Fruit fly (Drosophila melanogaster): ENCODE data around the gene Sf3b3.
"Not testable (repeated sequence)": the region's sequence is repeated elsewhere in the genome, so short reads cannot be mapped to it uniquely, and the experiment has no call there.

Gene Sf3b3

dm6 chr3L:872389-872972 lies 39.3 kb upstream of the Sf3b3 start (continued):
- TF ChIP-seq vri (GFP tag; optimal IDR thresholded peaks at IDR 0.05): peak; percentile 22
- TF ChIP-seq spab (GFP tag; optimal IDR thresholded peaks at IDR 0.05): no peak
- TF ChIP-seq dsx (GFP tag; optimal IDR thresholded peaks at IDR 0.05; ENCODE audit: poor library complexity, severe bottlenecking): no peak
- peak; percentile 5 for TF ChIP-seq CG3032 (tag; optimal IDR thresholded peaks at IDR 0.05)
- no peak for TF ChIP-seq Blimp-1 (GFP tag; optimal IDR thresholded peaks at IDR 0.05)
- TF ChIP-seq topi (GFP tag; optimal IDR thresholded peaks at IDR 0.05): peak; percentile 40
- peak in 1 of 2 experiments; percentile 37 for TF ChIP-seq ss (GFP tag; optimal IDR thresholded peaks at IDR 0.05)
- TF ChIP-seq CG8632 (GFP tag; optimal IDR thresholded peaks at IDR 0.05): no peak

DNA sequence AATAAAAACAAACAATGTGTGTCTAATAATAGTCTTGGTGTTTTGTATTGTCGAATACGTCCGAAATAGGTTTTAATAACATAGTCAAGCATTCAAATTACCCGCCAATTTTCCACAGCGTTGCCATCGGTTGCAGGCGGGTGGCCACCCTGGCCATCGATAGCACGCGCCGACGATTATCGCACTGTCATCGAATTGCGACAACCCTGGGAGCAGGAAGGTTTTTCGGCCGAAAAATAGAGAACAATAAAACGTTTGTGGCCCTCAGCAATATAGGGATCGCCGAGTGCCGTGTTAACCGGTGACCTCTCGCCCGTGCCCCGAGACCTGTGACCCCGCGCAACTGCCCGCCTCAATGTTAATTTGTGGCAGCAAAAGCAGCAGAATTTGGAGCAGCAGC lies 38.5 kb upstream of the Sf3b3 start, which contains the start of gene Usp10:
Gene Usp10, plus strand, starts transcription at position 187 of the 400 bp plus-strand sequence.
- TF ChIP-seq Sox14 (GFP tag; optimal IDR thresholded peaks at IDR 0.05) (peak; percentile 35), Eip78C (GFP tag) (peak; percentile 39), CG7368 (GFP tag; optimal IDR thresholded peaks at IDR 0.05) (no peak), Eip93F (GFP tag; optimal IDR thresholded peaks at IDR 0.05) (no peak), svp (GFP tag) (peak; percentile 84), CG8119 (GFP tag; IDR thresholded peaks at IDR 0.05) (no peak), Ets96B (tag; optimal IDR thresholded peaks at IDR 0.05) (no peak), CG8319 (GFP tag; optimal IDR thresholded peaks at IDR 0.05) (no peak)

DNA sequence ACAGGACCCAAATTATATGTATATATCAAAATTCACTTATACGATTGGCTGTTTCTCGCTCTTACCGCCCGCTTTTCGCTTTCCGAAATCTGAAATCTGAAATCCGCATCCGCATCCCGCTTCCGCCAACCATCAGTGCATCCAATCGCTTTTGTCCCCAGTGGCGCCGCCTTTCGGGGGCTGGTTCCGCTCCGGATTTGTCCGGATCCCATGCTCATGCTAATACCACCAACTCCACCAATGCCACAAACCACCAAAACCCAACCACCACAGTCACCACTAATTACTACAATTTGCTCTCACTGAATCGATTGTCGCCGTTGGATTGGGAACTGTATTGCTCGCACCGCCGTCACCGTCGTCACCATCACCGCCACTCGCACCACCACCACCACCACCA lies 35.6 kb upstream of the Sf3b3 start:
- no peak for TF ChIP-seq CG6808 (GFP tag; optimal IDR thresholded peaks at IDR 0.05)
- no peak for TF ChIP-seq fd85E (GFP tag; optimal IDR thresholded peaks at IDR 0.05)
- TF ChIP-seq vri (GFP tag; optimal IDR thresholded peaks at IDR 0.05): no peak
- no peak for TF ChIP-seq acj6 (GFP tag; optimal IDR thresholded peaks at IDR 0.05)
- TF ChIP-seq Met (GFP tag; optimal IDR thresholded peaks at IDR 0.05): no peak
- no peak for TF ChIP-seq cyc (GFP tag; optimal IDR thresholded peaks at IDR 0.05)

DNA sequence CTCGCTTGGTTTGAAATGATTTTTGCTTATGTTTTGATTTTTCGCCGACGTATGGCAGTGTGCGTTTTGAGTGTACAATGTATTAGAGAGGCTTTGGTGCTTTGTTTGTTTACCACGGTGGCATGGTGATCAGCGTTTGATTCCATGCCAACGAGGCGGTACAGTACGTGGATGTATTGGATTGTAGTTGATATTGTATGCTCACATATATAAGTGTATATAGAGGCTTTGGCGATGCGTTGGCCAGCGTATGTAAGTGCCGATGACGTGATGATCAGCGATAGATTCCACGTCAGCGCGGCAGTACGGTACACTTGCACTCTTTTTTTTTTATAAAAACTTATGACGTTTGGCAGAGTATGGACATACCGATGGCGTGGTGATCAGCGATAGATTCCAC lies 31.9 kb upstream of the Sf3b3 start, which contains the start of gene CG12502:
Gene CG12502, plus strand, starts transcription at position 301 of the 400 bp plus-strand sequence.
- TF ChIP-seq CG9139, CG6854, Hr4 (GFP tag; optimal IDR thresholded peaks at IDR 0.05): not testable (repeated sequence)

dm6 chr3L:857063-858015 lies 24.2 kb upstream of the Sf3b3 start, which contains the start of gene dpr20:
Gene dpr20 (minus strand): TSS chr3L:857248.
- TF ChIP-seq acj6 (GFP tag; optimal IDR thresholded peaks at IDR 0.05): peak; percentile 69
- TF ChIP-seq CG9139 (GFP tag; optimal IDR thresholded peaks at IDR 0.05): peak; percentile 53
- peak; percentile 76 for TF ChIP-seq CG3032 (tag; optimal IDR thresholded peaks at IDR 0.05)
- TF ChIP-seq CG11294 (GFP tag; IDR thresholded peaks at IDR 0.05): peak; percentile 93
- peak; percentile 58 for TF ChIP-seq Sox102F (GFP tag; optimal IDR thresholded peaks at IDR 0.05)
- peak; percentile 65 for TF ChIP-seq Met (GFP tag; optimal IDR thresholded peaks at IDR 0.05)
- peak; percentile 86 for TF ChIP-seq CG15336 (GFP tag; IDR thresholded peaks at IDR 0.05)
- TF ChIP-seq CG6163 (GFP tag; IDR thresholded peaks at IDR 0.05): peak; percentile 91
- peak; percentile 69 for TF ChIP-seq dac (GFP tag; optimal IDR thresholded peaks at IDR 0.05)
- peak; percentile 59 for TF ChIP-seq CG6792 (GFP tag; optimal IDR thresholded peaks at IDR 0.05)
- TF ChIP-seq Hr39 (GFP tag; optimal IDR thresholded peaks at IDR 0.05): peak; percentile 72
- peak; percentile 30 for TF ChIP-seq CG8632 (GFP tag; optimal IDR thresholded peaks at IDR 0.05)
- peak; percentile 50 for TF ChIP-seq fd59A (GFP tag; optimal IDR thresholded peaks at IDR 0.05)
- peak; percentile 54 to 79 for TF ChIP-seq ss (GFP tag; optimal IDR thresholded peaks at IDR 0.05)
- TF ChIP-seq CG32006 (GFP tag; optimal IDR thresholded peaks at IDR 0.05): peak; percentile 77
- TF ChIP-seq CG6854 (GFP tag; optimal IDR thresholded peaks at IDR 0.05): no peak
- peak; percentile 61 for TF ChIP-seq CG4318 (GFP tag; optimal IDR thresholded peaks at IDR 0.05)
- peak; percentile 78 for TF ChIP-seq Sox14 (GFP tag; optimal IDR thresholded peaks at IDR 0.05)
- peak; percentile 86 for TF ChIP-seq Gug (GFP tag; IDR thresholded peaks at IDR 0.05)
- peak; percentile 14 for TF ChIP-seq fd85E (GFP tag; optimal IDR thresholded peaks at IDR 0.05)
- peak; percentile 77 for TF ChIP-seq OdsH (GFP tag; optimal IDR thresholded peaks at IDR 0.05)
- peak; percentile 67 for TF ChIP-seq CG11762 (GFP tag; optimal IDR thresholded peaks at IDR 0.05; ENCODE audit: insufficient read depth)
- TF ChIP-seq Eip78C (GFP tag): peak; percentile 95
- TF ChIP-seq Hr38 (GFP tag; optimal IDR thresholded peaks at IDR 0.05): no peak
- peak; percentile 83 for TF ChIP-seq CG7368 (GFP tag; optimal IDR thresholded peaks at IDR 0.05)
- peak; percentile 79 for TF ChIP-seq cyc (GFP tag; optimal IDR thresholded peaks at IDR 0.05)
- TF ChIP-seq CG8119 (GFP tag; IDR thresholded peaks at IDR 0.05): peak; percentile 76
- TF ChIP-seq Eip75B (GFP tag; optimal IDR thresholded peaks at IDR 0.05): peak; percentile 64
